Worm (Caenorhabditis elegans) whole organism, L4 larva: ENCODE measurements around the gene T28C12.2.

ENCODE experiments used
- ZK337.2 ChIP-seq: fragments of 200-800 bp; sonication (Bioruptor generic); IDR thresholded peaks from 2 replicates; pipeline ENCODE4 v1.3.6; 2022; ENCODE audit warnings: missing genetic modification reagents, missing genetic modification characterization, missing compliant biosample characterization
- ama-1 ChIP-seq: fragments of 150-350 bp; optimal IDR thresholded peaks from 2 replicates; lab custom pipeline; 2014; ENCODE audit warnings: inconsistent platforms, mixed read lengths
- dmd-9 ChIP-seq: fragments of 200-800 bp; sonication (Bioruptor generic); IDR thresholded peaks from 2 replicates; pipeline ENCODE4 v1.3.6; 2022; ENCODE audit warnings: missing genetic modification reagents, missing genetic modification characterization, missing compliant biosample characterization
- fkh-10 ChIP-seq: fragments of 150-350 bp; optimal IDR thresholded peaks from 2 replicates; lab custom pipeline; 2014; ENCODE audit warnings: missing biosample characterization, missing genetic modification reagents, missing genetic modification characterization
- fos-1 ChIP-seq: fragments of 150-350 bp; optimal IDR thresholded peaks from 2 replicates; lab custom pipeline; 2014; ENCODE audit warnings: missing biosample characterization, missing genetic modification characterization
- lin-29 ChIP-seq: fragments of 200-800 bp; sonication (Bioruptor generic); IDR thresholded peaks from 2 replicates; pipeline ENCODE4 v1.3.6; 2022; ENCODE audit warnings: missing genetic modification reagents, missing genetic modification characterization, missing compliant biosample characterization
- lin-39 ChIP-seq: fragments of 150-350 bp; optimal IDR thresholded peaks from 2 replicates; lab custom pipeline; 2014; ENCODE audit warnings: missing biosample characterization, missing genetic modification reagents, missing genetic modification characterization
- lsy-2 ChIP-seq, 2 experiments: fragments of 150-350 bp in 1 of 2; sonication (generic microtip) in 1 of 2; optimal IDR thresholded peaks; 2 replicates each; lab custom pipeline; 2014 to 2017; ENCODE audit warnings: missing biosample characterization in 2 of 2, missing genetic modification characterization in 2 of 2
- nhr-11 ChIP-seq: fragments of 150-350 bp; optimal IDR thresholded peaks from 2 replicates; lab custom pipeline; 2014; ENCODE audit warnings: missing biosample characterization, missing genetic modification characterization
- nhr-28 ChIP-seq: fragments of 150-350 bp; optimal IDR thresholded peaks from 2 replicates; lab custom pipeline; 2014; ENCODE audit warnings: missing biosample characterization, missing genetic modification characterization
- nhr-76 ChIP-seq: fragments of 150-350 bp; optimal IDR thresholded peaks from 2 replicates; lab custom pipeline; 2014; ENCODE audit warnings: missing biosample characterization, missing genetic modification characterization
- zag-1 ChIP-seq: fragments of 150-350 bp; optimal IDR thresholded peaks from 2 replicates; lab custom pipeline; 2014; ENCODE audit warnings: missing biosample characterization, missing genetic modification characterization

DNA sequence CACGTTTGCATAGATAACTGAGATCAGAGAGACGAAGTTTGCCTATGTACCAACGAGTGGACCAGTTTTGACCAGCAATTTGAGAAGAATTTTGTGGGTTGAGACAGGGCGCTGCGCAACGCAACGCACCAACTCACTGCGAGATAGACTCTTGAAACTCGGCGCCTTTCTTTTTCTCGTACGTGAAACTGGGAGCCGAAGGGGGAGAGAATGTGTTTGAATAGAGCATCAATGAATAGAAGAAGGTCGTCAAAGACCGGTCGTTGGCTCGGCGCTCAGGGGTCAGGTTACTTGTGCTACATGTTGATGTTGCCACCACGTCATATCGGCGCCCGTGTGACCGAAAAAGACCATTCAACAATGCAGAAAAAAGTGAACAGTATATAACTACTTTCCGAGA, 30.5 kb downstream of the T28C12.2 start:
- TF ChIP-seq ZK337.2 (no peak), nhr-11 (no peak), lsy-2 (tag; optimal IDR thresholded peaks at IDR 0.05; lab: Kevin White, UChicago) (no peak), ama-1 (lab: Kevin White, UChicago) (no peak), lin-29 (GFP tag; lab: Robert Waterston, UW) (no peak), fkh-10 (GFP tag; lab: Kevin White, UChicago) (no peak), nhr-28 (tag; lab: Kevin White, UChicago) (no peak), nhr-76 (tag; lab: Kevin White, UChicago) (no peak), zag-1 (tag; lab: Kevin White, UChicago) (no peak), dmd-9 (GFP tag; lab: Robert Waterston, UW) (no peak), fos-1 (tag; lab: Kevin White, UChicago) (no peak), lin-39 (no peak)
